Worm (Caenorhabditis elegans) whole organism, L1 larva: ENCODE results near the gene C05B5.16.

ENCODE experiments used
- F16B12.6 ChIP-seq: fragments of 150-350 bp; optimal IDR thresholded peaks from 2 replicates; lab custom pipeline; 2014; ENCODE audit warnings: missing biosample characterization, missing genetic modification characterization
- alr-1 ChIP-seq: fragments of 200-800 bp; sonication (Bioruptor generic); optimal IDR thresholded peaks from 2 replicates; lab custom pipeline; 2018; ENCODE audit warnings: borderline replicate concordance, mild to moderate bottlenecking, missing genetic modification characterization, missing compliant biosample characterization
- aly-2 ChIP-seq: fragments of 150-350 bp; optimal IDR thresholded peaks from 2 replicates; lab custom pipeline; 2014; ENCODE audit warnings: missing biosample characterization, missing genetic modification characterization
- blmp-1 ChIP-seq: fragments of 150-350 bp; optimal IDR thresholded peaks from 2 replicates; lab custom pipeline; 2014; ENCODE audit warnings: missing biosample characterization, missing genetic modification characterization
- ceh-8 ChIP-seq: fragments of 200-800 bp; sonication (Bioruptor generic); optimal IDR thresholded peaks from 2 replicates; lab custom pipeline; 2018; ENCODE audit warnings: mild to moderate bottlenecking, missing genetic modification characterization, moderate library complexity, missing compliant biosample characterization
- ceh-88 ChIP-seq: fragments of 200-800 bp; sonication (Bioruptor generic); IDR thresholded peaks from 2 replicates; pipeline ENCODE4 v1.3.6; 2022; ENCODE audit warnings: missing genetic modification characterization, missing compliant biosample characterization
- ceh-90 ChIP-seq: sonication (generic microtip); optimal IDR thresholded peaks from 2 replicates; lab custom pipeline; 2016; ENCODE audit warnings: missing genetic modification characterization, missing compliant biosample characterization
- efl-1 ChIP-seq, 4 experiments: fragments of 150-350 bp; optimal IDR thresholded peaks in 3 of 4; peaks in 1 of 4; 1 replicate in 1 of 4; 2 replicates in 3 of 4; lab custom pipeline; 2014; ENCODE audit warnings: missing biosample characterization in 2 of 4, missing genetic modification characterization in 2 of 4, missing genetic modification reagents in 2 of 4
- efl-3 ChIP-seq: fragments of 200-800 bp; sonication (Bioruptor generic); optimal IDR thresholded peaks from 2 replicates; lab custom pipeline; 2018; ENCODE audit warnings: mild to moderate bottlenecking, missing genetic modification characterization, missing compliant biosample characterization
- egl-13 ChIP-seq: sonication (generic microtip); optimal IDR thresholded peaks from 2 replicates; lab custom pipeline; 2016; ENCODE audit warnings: missing genotype, missing genetic modification reagents, missing genetic modification characterization, missing compliant biosample characterization
- egl-27 ChIP-seq, 2 experiments: fragments of 150-350 bp in 1 of 2; sonication (generic microtip); optimal IDR thresholded peaks; 3 replicates each; lab custom pipeline; 2017 to 2018; ENCODE audit warnings: missing biosample characterization in 2 of 2, missing genetic modification characterization in 2 of 2, missing genetic modification reagents in 2 of 2
- fkh-4 ChIP-seq: sonication (generic microtip); optimal IDR thresholded peaks from 2 replicates; lab custom pipeline; 2016; ENCODE audit warnings: missing compliant biosample characterization, missing genetic modification characterization, borderline replicate concordance
- fkh-8 ChIP-seq: sonication (generic microtip); optimal IDR thresholded peaks from 2 replicates; lab custom pipeline; 2016; ENCODE audit warnings: mild to moderate bottlenecking, missing genetic modification characterization, missing compliant biosample characterization
- hlh-17 ChIP-seq: fragments of 200-800 bp; sonication (Bioruptor generic); optimal IDR thresholded peaks from 2 replicates; lab custom pipeline; 2018; ENCODE audit warnings: missing genetic modification characterization, mild to moderate bottlenecking, missing compliant biosample characterization, moderate library complexity, borderline replicate concordance
- hpl-2 ChIP-seq: fragments of 150-350 bp; optimal IDR thresholded peaks from 2 replicates; lab custom pipeline; 2014; ENCODE audit warnings: missing biosample characterization, missing genetic modification reagents, missing genetic modification characterization
- irx-1 ChIP-seq: sonication (generic microtip); optimal IDR thresholded peaks from 2 replicates; lab custom pipeline; 2016; ENCODE audit warnings: missing genetic modification characterization, missing compliant biosample characterization
- jun-1 ChIP-seq: fragments of 150-350 bp; optimal IDR thresholded peaks from 2 replicates; lab custom pipeline; 2014; ENCODE audit warnings: missing biosample characterization, missing genetic modification reagents, missing genetic modification characterization
- lin-14 ChIP-seq: fragments of 200-800 bp; sonication (Bioruptor generic); optimal IDR thresholded peaks from 2 replicates; lab custom pipeline; 2018; ENCODE audit warnings: mild to moderate bottlenecking, missing genetic modification characterization, moderate library complexity, missing compliant biosample characterization
- lsy-2 ChIP-seq, 2 experiments: fragments of 150-350 bp; optimal IDR thresholded peaks; 2 replicates each; lab custom pipeline; 2014; ENCODE audit warnings: missing biosample characterization in 2 of 2, missing genetic modification characterization in 2 of 2
- nhr-20 ChIP-seq: sonication (generic microtip); optimal IDR thresholded peaks from 2 replicates; lab custom pipeline; 2016; ENCODE audit warnings: mild to moderate bottlenecking, missing genetic modification characterization, missing compliant biosample characterization
- nhr-28 ChIP-seq: fragments of 150-350 bp; optimal IDR thresholded peaks from 2 replicates; lab custom pipeline; 2014; ENCODE audit warnings: missing biosample characterization, missing genetic modification characterization
- nhr-76 ChIP-seq: sonication (generic microtip); optimal IDR thresholded peaks from 2 replicates; lab custom pipeline; 2017; ENCODE audit warnings: missing biosample characterization, missing genetic modification characterization
- nhr-77 ChIP-seq: fragments of 150-350 bp; optimal IDR thresholded peaks from 2 replicates; lab custom pipeline; 2014; ENCODE audit warnings: missing biosample characterization, missing genetic modification characterization
- nhr-85 ChIP-seq: sonication (generic microtip); peaks from one replicate; lab custom pipeline; 2016; ENCODE audit warnings: missing genetic modification characterization, inconsistent platforms, missing compliant biosample characterization
- pqm-1 ChIP-seq: sonication (generic microtip); optimal IDR thresholded peaks from 3 replicates; lab custom pipeline; 2017; ENCODE audit warnings: missing biosample characterization, missing genetic modification characterization
- rnt-1 ChIP-seq: sonication (generic microtip); optimal IDR thresholded peaks from 2 replicates; lab custom pipeline; 2016; ENCODE audit warnings: mild to moderate bottlenecking, missing genetic modification characterization, moderate library complexity, missing compliant biosample characterization
- sup-37 ChIP-seq: fragments of 200-800 bp; sonication (Bioruptor generic); optimal IDR thresholded peaks from 2 replicates; lab custom pipeline; 2018; ENCODE audit warnings: mild to moderate bottlenecking, missing genetic modification characterization, missing compliant biosample characterization
- unc-62 ChIP-seq: fragments of 150-350 bp; optimal IDR thresholded peaks from 2 replicates; lab custom pipeline; 2014; ENCODE audit warnings: missing biosample characterization, missing genetic modification reagents, missing genetic modification characterization
- vab-15 ChIP-seq: sonication (generic microtip); optimal IDR thresholded peaks from 2 replicates; lab custom pipeline; 2017; ENCODE audit warnings: missing genotype, mild to moderate bottlenecking, missing genetic modification characterization, missing compliant biosample characterization
- zag-1 ChIP-seq: fragments of 150-350 bp; optimal IDR thresholded peaks from 2 replicates; lab custom pipeline; 2014; ENCODE audit warnings: missing biosample characterization, missing genetic modification characterization
- ztf-11 ChIP-seq, 2 experiments: sonication (generic microtip); optimal IDR thresholded peaks; 2 replicates each; lab custom pipeline; 2016 to 2017; ENCODE audit warnings: missing genetic modification characterization in 2 of 2, missing biosample characterization in 1 of 2, missing compliant biosample characterization in 1 of 2

C05B5.16 gene

DNA sequence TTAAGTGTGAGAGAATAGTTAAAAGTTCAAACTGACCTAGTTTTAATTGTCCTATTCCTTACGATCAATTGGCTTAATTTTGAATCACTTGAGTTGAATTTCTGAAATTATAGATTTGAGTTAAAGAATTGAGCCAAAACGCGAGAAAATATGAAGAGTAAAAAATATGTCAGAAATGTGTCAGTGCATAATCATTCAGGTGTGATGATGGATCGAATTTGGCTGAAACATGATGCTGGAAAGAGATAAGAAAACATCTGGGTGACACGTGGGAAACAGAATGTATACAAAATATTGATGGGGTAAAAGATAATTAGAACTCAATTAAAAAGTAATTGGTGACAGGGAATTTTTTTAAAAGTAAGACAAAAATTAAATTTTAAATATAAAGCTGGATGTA, 38.5 kb upstream of the C05B5.16 start, which contains the start of gene R10E12.2:
Gene R10E12.2 (minus strand): TSS at position 101 of the 400 bp plus-strand sequence.
- no peak for TF ChIP-seq egl-27 (tag; optimal IDR thresholded peaks at IDR 0.05; lab: Kevin White, UChicago)
- TF ChIP-seq efl-1 (optimal IDR thresholded peaks at IDR 0.05; lab: Kevin White, UChicago): no peak
- TF ChIP-seq efl-1 (GFP tag; optimal IDR thresholded peaks at IDR 0.05 in 1 of 2; lab: Kevin White, UChicago): peak in 1 of 2 experiments; percentile 26
- TF ChIP-seq, all 84 proteins: peak for 1

DNA sequence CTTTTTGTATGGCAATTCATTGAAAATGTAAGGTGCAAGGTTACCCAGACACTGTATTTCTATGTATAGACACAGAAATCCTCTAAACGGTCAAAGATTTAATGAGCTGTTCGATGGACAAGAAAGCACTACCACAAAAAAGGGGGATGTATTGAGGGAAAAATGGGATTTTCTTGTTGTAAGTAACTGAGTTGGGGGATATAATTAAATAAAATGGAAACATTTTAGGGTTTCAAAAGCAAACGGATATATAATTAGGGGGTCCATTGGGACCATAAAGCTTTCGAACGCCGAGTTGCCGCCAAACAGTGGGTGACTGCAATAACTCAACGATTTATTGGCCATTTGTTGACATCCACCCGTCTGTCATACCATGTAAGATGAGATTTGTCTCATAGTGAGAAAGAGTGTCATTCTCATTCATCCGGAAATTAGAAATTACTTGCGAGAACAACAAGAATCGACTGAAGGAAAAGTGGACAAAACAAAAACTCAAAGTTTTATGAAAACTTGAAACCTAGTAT, 30.1 kb upstream of the C05B5.16 start:
- TF ChIP-seq irx-1 (tag; lab: Kevin White, UChicago) (no peak), vab-15 (tag; lab: Kevin White, UChicago) (no peak), nhr-76 (no peak), ztf-11 (tag; optimal IDR thresholded peaks at IDR 0.05; lab: Kevin White, UChicago) (no peak), efl-3 (GFP tag; lab: Kevin White, UChicago) (no peak), ceh-88 (GFP tag; lab: Robert Waterston, UW) (no peak), hpl-2 (GFP tag; lab: Kevin White, UChicago) (no peak)

DNA sequence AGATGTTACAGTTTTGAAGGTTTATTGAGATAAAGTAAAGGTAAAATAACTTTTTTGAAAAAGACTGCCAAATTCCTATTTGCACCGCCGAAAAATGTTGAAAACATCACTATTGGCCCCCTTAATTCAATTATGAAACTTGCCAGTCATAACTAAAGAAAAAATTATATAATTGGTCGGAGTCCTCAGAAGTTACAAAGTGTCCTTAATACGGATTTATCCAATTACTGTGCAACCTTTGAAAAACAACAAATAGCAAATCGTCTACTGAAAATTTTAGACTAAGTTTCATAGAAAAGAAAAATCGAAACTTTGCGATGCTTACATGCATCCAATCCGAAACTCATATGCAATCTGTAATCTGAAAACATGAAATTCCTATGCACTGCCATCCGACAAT, 27.6 kb upstream of the C05B5.16 start:
- TF ChIP-seq nhr-20 (tag; lab: Kevin White, UChicago) (no peak), ceh-8 (GFP tag; lab: Kevin White, UChicago) (peak; percentile 74)

DNA sequence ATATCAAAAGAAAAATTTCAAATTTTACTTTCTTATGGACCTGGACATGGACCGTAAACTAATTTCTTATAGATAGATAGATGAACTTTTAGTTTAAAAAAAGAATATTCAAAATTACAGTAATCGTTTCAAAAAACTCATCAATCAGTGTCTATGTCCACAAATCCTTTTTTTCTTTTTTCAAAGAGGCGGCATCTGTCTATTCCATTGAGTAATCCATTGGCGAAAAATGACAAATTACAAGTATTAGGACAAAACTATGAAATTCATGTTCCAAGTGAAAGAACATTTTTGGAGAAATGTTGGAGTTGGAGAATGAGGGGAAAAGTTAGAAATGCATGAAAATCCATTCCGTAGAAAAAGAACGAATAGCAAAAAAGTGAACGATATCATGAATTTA, 26.7 kb upstream of the C05B5.16 start:
- no peak for TF ChIP-seq aly-2 (tag; lab: Kevin White, UChicago)
- no peak for TF ChIP-seq nhr-28 (tag; lab: Kevin White, UChicago)
- no peak for TF ChIP-seq nhr-85
- TF ChIP-seq jun-1: no peak
- no peak for TF ChIP-seq fkh-8 (tag; lab: Kevin White, UChicago)
- no peak for TF ChIP-seq efl-1 (optimal IDR thresholded peaks at IDR 0.05; lab: Kevin White, UChicago)
- no peak for TF ChIP-seq efl-1 (GFP tag; optimal IDR thresholded peaks at IDR 0.05 in 1 of 2; lab: Kevin White, UChicago)
- TF ChIP-seq F16B12.6 (tag; lab: Kevin White, UChicago): no peak
- no peak for TF ChIP-seq fkh-4 (tag; lab: Kevin White, UChicago)
- TF ChIP-seq pqm-1 (tag; lab: Kevin White, UChicago): no peak
- TF ChIP-seq blmp-1 (tag; lab: Kevin White, UChicago): no peak
- TF ChIP-seq lsy-2 (tag; optimal IDR thresholded peaks at IDR 0.05; lab: Kevin White, UChicago): no peak
- TF ChIP-seq sup-37: no peak
- TF ChIP-seq hlh-17 (GFP tag; lab: Kevin White, UChicago): no peak
- no peak for TF ChIP-seq unc-62
- no peak for TF ChIP-seq nhr-77 (tag; lab: Kevin White, UChicago)
- TF ChIP-seq egl-13: no peak

DNA sequence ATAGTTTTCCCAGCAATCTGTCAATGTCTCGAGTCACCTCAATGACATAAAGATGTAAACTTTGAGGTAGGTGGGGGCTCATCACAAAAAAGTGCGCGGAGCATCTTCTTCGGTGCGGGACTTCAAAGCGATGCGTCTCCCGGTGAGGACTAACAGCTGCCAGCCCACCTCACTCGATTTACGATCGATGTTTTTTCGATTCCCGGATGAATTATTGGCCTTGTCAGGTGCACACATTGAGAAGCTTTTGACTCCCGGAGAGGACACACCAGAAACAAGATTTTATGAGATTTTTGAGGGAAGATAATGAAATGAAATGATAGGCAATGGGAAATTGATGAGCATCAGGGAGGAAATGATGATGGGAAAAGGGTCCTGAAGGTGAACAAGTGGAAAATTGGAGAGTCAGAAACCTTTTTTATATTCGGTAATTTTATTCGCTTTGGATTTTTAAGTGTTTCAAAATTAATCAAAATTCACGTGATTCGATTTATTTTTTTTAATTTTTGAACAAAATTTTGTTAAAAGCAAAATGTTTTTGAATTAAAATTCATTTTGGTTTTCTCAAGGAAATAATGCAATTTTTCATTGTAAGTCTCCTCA, 25.3 kb upstream of the C05B5.16 start, which contains the start of gene C05B5.12:
Gene C05B5.12 (plus strand): TSS at position 553 of the 603 bp plus-strand sequence.
- TF ChIP-seq alr-1 (tag; lab: Kevin White, UChicago) (no peak), blmp-1 (tag; lab: Kevin White, UChicago) (no peak), nhr-76 (no peak), ceh-90 (no peak), lin-14 (GFP tag; lab: Kevin White, UChicago) (peak; percentile 52), egl-27 (tag; optimal IDR thresholded peaks at IDR 0.05; lab: Kevin White, UChicago) (no peak), zag-1 (no peak), rnt-1 (tag; lab: Kevin White, UChicago) (peak; percentile 46)
